Fruit fly (Drosophila melanogaster) whole organism, embryonic: ENCODE results near the gene LeuRS-m.
A peak's percentile ranks its signal among the peaks of the same experiment; 100 is the strongest.

Experiments used
- Awh ChIP-seq: fragments of 200-800 bp; sonication (Bioruptor generic); IDR thresholded peaks from 2 replicates; pipeline ENCODE4, ENCODE4 v1.3.6; 2022; ENCODE audit warnings: missing biosample characterization, missing genetic modification characterization
- CG11085 ChIP-seq: fragments of 200-800 bp; sonication (Bioruptor generic); IDR thresholded peaks from 2 replicates; pipeline ENCODE4 v1.3.6; 2022; ENCODE audit warnings: missing biosample characterization, missing genetic modification characterization
- CG11504 ChIP-seq: fragments of 200-800 bp; sonication (Bioruptor generic); optimal IDR thresholded peaks from 3 replicates; lab custom pipeline; 2019; ENCODE audit warnings: missing biosample characterization, mild to moderate bottlenecking, missing genetic modification characterization, moderate library complexity
- CG13894 ChIP-seq: fragments of 200-800 bp; sonication (Bioruptor generic); optimal IDR thresholded peaks from 3 replicates; lab custom pipeline; 2018; ENCODE audit warnings: missing biosample characterization, mild to moderate bottlenecking, missing genetic modification characterization, moderate library complexity
- CG15514 ChIP-seq: fragments of 200-800 bp; sonication (Bioruptor generic); optimal IDR thresholded peaks from 3 replicates; lab custom pipeline; 2017; ENCODE audit warnings: missing biosample characterization, missing genetic modification characterization, mild to moderate bottlenecking, moderate library complexity, missing genetic modification reagents
- CG15601 ChIP-seq: fragments of 200-800 bp; sonication (Bioruptor generic); optimal IDR thresholded peaks from 3 replicates; lab custom pipeline; 2019; ENCODE audit warnings: missing biosample characterization, mild to moderate bottlenecking, missing genetic modification characterization, moderate library complexity
- CG17361 ChIP-seq: fragments of 200-800 bp; sonication (Bioruptor generic); IDR thresholded peaks from 3 replicates; pipeline ENCODE4 v1.3.6; 2022; ENCODE audit warnings: missing biosample characterization, missing genetic modification characterization
- CG17912 ChIP-seq: fragments of 200-800 bp; sonication (Bioruptor generic); optimal IDR thresholded peaks from 2 replicates; lab custom pipeline; 2018; ENCODE audit warnings: missing biosample characterization, mild to moderate bottlenecking, missing genetic modification characterization
- CG4360 ChIP-seq: fragments of 200-800 bp; sonication (Bioruptor generic); IDR thresholded peaks from 2 replicates; pipeline ENCODE4 v1.3.6; 2022; ENCODE audit warnings: missing biosample characterization, missing genetic modification characterization
- CG4707 ChIP-seq: fragments of 200-800 bp; sonication (Bioruptor generic); optimal IDR thresholded peaks from 2 replicates; lab custom pipeline; 2018; ENCODE audit warnings: missing biosample characterization, mild to moderate bottlenecking, missing genetic modification characterization, moderate library complexity
- CG6689 ChIP-seq: fragments of 200-800 bp; sonication (Bioruptor generic); IDR thresholded peaks from 2 replicates; pipeline ENCODE4 v1.3.6; 2022; ENCODE audit warnings: missing biosample characterization, missing genetic modification characterization
- CG8290 ChIP-seq, 3 experiments: fragments of 200-800 bp; sonication (Bioruptor generic); optimal IDR thresholded peaks; 2 replicates each; lab custom pipeline; 2016 to 2019; ENCODE audit warnings: missing biosample characterization in 3 of 3, missing genetic modification characterization in 3 of 3, mild to moderate bottlenecking in 2 of 3, moderate library complexity in 1 of 3
- CG8478 ChIP-seq: fragments of >200 bp; optimal IDR thresholded peaks from 2 replicates; lab custom pipeline; 2018
- CG9817 ChIP-seq: fragments of 200-800 bp; sonication (Bioruptor generic); optimal IDR thresholded peaks from 2 replicates; lab custom pipeline; 2018; ENCODE audit warnings: missing biosample characterization, mild to moderate bottlenecking, missing genetic modification characterization, moderate library complexity
- CG9876 ChIP-seq: fragments of 200-800 bp; sonication (Bioruptor generic); optimal IDR thresholded peaks from 2 replicates; lab custom pipeline; 2016; ENCODE audit warnings: missing biosample characterization, missing genetic modification characterization
- CTCF ChIP-seq: fragments of 200-800 bp; sonication (Bioruptor generic); optimal IDR thresholded peaks from 2 replicates; lab custom pipeline; 2017; ENCODE audit warnings: missing biosample characterization, mild to moderate bottlenecking, missing genetic modification characterization, moderate library complexity
- Camta ChIP-seq: fragments of 200-800 bp; sonication (Bioruptor generic); optimal IDR thresholded peaks from 2 replicates; lab custom pipeline; 2016; ENCODE audit warnings: missing biosample characterization, missing genetic modification characterization
- CkIIα-i1 ChIP-seq: fragments of 200-800 bp; sonication (Bioruptor generic); IDR thresholded peaks from 2 replicates; pipeline ENCODE4 v1.3.6; 2022; ENCODE audit warnings: missing biosample characterization, missing genetic modification characterization
- Ets97D ChIP-seq: fragments of 200-800 bp; sonication (Bioruptor generic); optimal IDR thresholded peaks from 3 replicates; lab custom pipeline; 2016; ENCODE audit warnings: missing biosample characterization, missing genetic modification characterization
- H2.0 ChIP-seq: fragments of 200-800 bp; sonication (Bioruptor generic); IDR thresholded peaks from 2 replicates; pipeline ENCODE4 v1.3.6; 2022; ENCODE audit warnings: missing biosample characterization, missing genetic modification characterization
- Hmr ChIP-seq: fragments of 200-800 bp; sonication (Bioruptor generic); optimal IDR thresholded peaks from 3 replicates; lab custom pipeline; 2017; ENCODE audit warnings: mild to moderate bottlenecking, missing biosample characterization, missing genetic modification reagents, missing genetic modification characterization
- Lhr ChIP-seq: fragments of 200-800 bp; sonication (Bioruptor generic); optimal IDR thresholded peaks from 3 replicates; lab custom pipeline; 2017; ENCODE audit warnings: mild to moderate bottlenecking, missing biosample characterization, missing genetic modification reagents, missing genetic modification characterization
- Med ChIP-seq: fragments of 200-800 bp; sonication (Bioruptor generic); peaks from one replicate; lab custom pipeline; 2016; ENCODE audit warnings: missing biosample characterization, missing genetic modification characterization, mild to moderate bottlenecking, inconsistent platforms, moderate library complexity
- Meics ChIP-seq: fragments of 200-800 bp; sonication (Bioruptor generic); optimal IDR thresholded peaks from 2 replicates; lab custom pipeline; 2017; ENCODE audit warnings: missing biosample characterization, mild to moderate bottlenecking, missing genetic modification characterization
- Mes4 ChIP-seq: fragments of 200-800 bp; sonication (Bioruptor generic); optimal IDR thresholded peaks from 2 replicates; lab custom pipeline; 2016; ENCODE audit warnings: missing biosample characterization, missing genetic modification characterization
- NFAT ChIP-seq: fragments of 200-800 bp; sonication (Bioruptor generic); IDR thresholded peaks from 2 replicates; pipeline ENCODE4 v1.3.6; 2022; ENCODE audit warnings: missing biosample characterization, missing genetic modification characterization
- Pdp1 ChIP-seq, 2 experiments: fragments of 200-800 bp; sonication (Bioruptor generic); optimal IDR thresholded peaks; 3 replicates each; lab custom pipeline; 2016; ENCODE audit warnings: missing biosample characterization in 2 of 2, missing genetic modification characterization in 2 of 2, mild to moderate bottlenecking in 1 of 2, moderate library complexity in 1 of 2
- Rx ChIP-seq: fragments of 200-800 bp; sonication (Bioruptor generic); IDR thresholded peaks from 2 replicates; pipeline ENCODE4 v1.3.6; 2022; ENCODE audit warnings: missing biosample characterization, missing genetic modification characterization
- Xrp1 ChIP-seq: fragments of 200-800 bp; sonication (Bioruptor generic); IDR thresholded peaks from 2 replicates; pipeline ENCODE4 v1.3.6; 2022; ENCODE audit warnings: missing biosample characterization, missing genetic modification characterization
- cg ChIP-seq: fragments of 200-800 bp; sonication (Bioruptor generic); optimal IDR thresholded peaks from 3 replicates; lab custom pipeline; 2019; ENCODE audit warnings: missing biosample characterization, mild to moderate bottlenecking, missing genetic modification characterization, moderate library complexity
- chinmo ChIP-seq: fragments of 200-800 bp; sonication (Bioruptor generic); IDR thresholded peaks from 4 replicates; pipeline ENCODE4 v1.3.6; 2022; ENCODE audit warnings: missing biosample characterization, missing genetic modification characterization; ENCODE audit not compliant: partially characterized antibody
- ci ChIP-seq: fragments of 200-800 bp; sonication (Bioruptor generic); IDR thresholded peaks from 3 replicates; pipeline ENCODE4 v1.3.6; 2022; ENCODE audit warnings: missing biosample characterization, missing genetic modification characterization
- croc ChIP-seq: fragments of 200-800 bp; sonication (Bioruptor generic); conservative IDR thresholded peaks from 3 replicates; pipeline ENCODE4 v1.3.6; 2022; ENCODE audit warnings: missing biosample characterization, missing genetic modification characterization
- dmrt99B ChIP-seq: fragments of 200-800 bp; sonication (Bioruptor generic); optimal IDR thresholded peaks from 2 replicates; lab custom pipeline; 2018; ENCODE audit warnings: missing biosample characterization, mild to moderate bottlenecking, missing genetic modification characterization, moderate library complexity
- ewg ChIP-seq: fragments of 200-800 bp; sonication (Bioruptor generic); optimal IDR thresholded peaks from 3 replicates; lab custom pipeline; 2017; ENCODE audit warnings: mild to moderate bottlenecking, missing biosample characterization, missing genetic modification reagents, missing genetic modification characterization
- eyg ChIP-seq: fragments of 200-800 bp; sonication (Bioruptor generic); optimal IDR thresholded peaks from 3 replicates; lab custom pipeline; 2016; ENCODE audit warnings: missing biosample characterization, missing genetic modification characterization
- gfzf ChIP-seq: fragments of 200-800 bp; sonication (Bioruptor generic); optimal IDR thresholded peaks from 2 replicates; lab custom pipeline; 2016; ENCODE audit warnings: missing biosample characterization, mild to moderate bottlenecking, missing genetic modification characterization, moderate library complexity
- lov ChIP-seq, 2 experiments: fragments of 200-800 bp in 1 of 2; fragments of >200 bp in 1 of 2; sonication (Bioruptor generic) in 1 of 2; IDR thresholded peaks in 1 of 2; optimal IDR thresholded peaks in 1 of 2; 2 replicates in 1 of 2; 3 replicates in 1 of 2; pipeline versions ENCODE4 v1.3.6 to Lab custom; 2017 to 2022; ENCODE audit warnings: missing biosample characterization in 1 of 2, missing genetic modification characterization in 1 of 2
- otp ChIP-seq: fragments of 200-800 bp; sonication (Bioruptor generic); IDR thresholded peaks from 3 replicates; pipeline ENCODE4, ENCODE4 v1.3.6; 2022; ENCODE audit warnings: missing biosample characterization, missing genetic modification characterization
- pita ChIP-seq: fragments of 200-800 bp; sonication (Bioruptor generic); optimal IDR thresholded peaks from 2 replicates; lab custom pipeline; 2017; ENCODE audit warnings: missing biosample characterization, mild to moderate bottlenecking, missing genetic modification characterization
- pzg ChIP-seq: fragments of 200-800 bp; sonication (Bioruptor generic); optimal IDR thresholded peaks from 3 replicates; lab custom pipeline; 2018; ENCODE audit warnings: missing biosample characterization, mild to moderate bottlenecking, missing genetic modification characterization, moderate library complexity
- row ChIP-seq: fragments of 200-800 bp; sonication (Bioruptor generic); IDR thresholded peaks from 3 replicates; pipeline ENCODE4 v1.3.6; 2022; ENCODE audit warnings: missing biosample characterization, missing genetic modification characterization
- run ChIP-seq: fragments of 200-800 bp; sonication (Bioruptor generic); optimal IDR thresholded peaks from 3 replicates; lab custom pipeline; 2018; ENCODE audit warnings: missing biosample characterization, mild to moderate bottlenecking, missing genetic modification characterization
- so ChIP-seq: fragments of 200-800 bp; sonication (Bioruptor generic); IDR thresholded peaks from 3 replicates; pipeline ENCODE4 v1.3.6; 2022; ENCODE audit warnings: missing biosample characterization, missing genetic modification characterization
- vnd ChIP-seq: fragments of 200-800 bp; sonication (Bioruptor generic); IDR thresholded peaks from 3 replicates; pipeline ENCODE4 v1.3.6; 2022; ENCODE audit warnings: missing biosample characterization, missing genetic modification characterization; ENCODE audit not compliant: partially characterized antibody
- vvl ChIP-seq: fragments of 200-800 bp; sonication (Bioruptor generic); IDR thresholded peaks from 2 replicates; pipeline ENCODE4 v1.3.6; 2022; ENCODE audit warnings: missing biosample characterization, missing genetic modification characterization
- z ChIP-seq: fragments of 200-800 bp; sonication (Bioruptor generic); IDR thresholded peaks from 3 replicates; pipeline ENCODE4 v1.3.6; 2022; ENCODE audit warnings: missing biosample characterization, missing genetic modification characterization

Gene LeuRS-m

dm6 chr3L:4840039-4840939 is 14.6 kb downstream of the LeuRS-m start, which contains the start of gene CG13707:
Gene CG13707 (minus strand): TSS chr3L:4840108.
- TF ChIP-seq H2.0 (GFP tag; lab: Robert Waterston, UW) (peak; percentile 32; the same call in 1 of the 2 replicates), pzg (GFP tag; lab: Kevin White, UChicago) (peak; percentile 23), cg (GFP tag; lab: Kevin White, UChicago) (peak; percentile 72), eyg (GFP tag; lab: Kevin White, UChicago) (no peak), Pdp1 (GFP tag; optimal IDR thresholded peaks at IDR 0.05; lab: Kevin White, UChicago) (peak in 1 of 2 experiments; percentile 56), Rx (GFP tag; lab: Robert Waterston, UW) (peak; percentile 46; the same call in 1 of the 2 replicates), CkIIα-i1 (GFP tag; lab: Robert Waterston, UW) (no peak), otp (GFP tag; lab: Robert Waterston, UW) (0 out of 3 replicates have a peak, but pooled peaks have one; percentile 16), CG8290 (GFP tag; optimal IDR thresholded peaks at IDR 0.05; lab: Kevin White, UChicago) (no peak), CG8290 (tag; optimal IDR thresholded peaks at IDR 0.05; lab: Kevin White, UChicago) (peak in 1 of 2 experiments; percentile 30), vnd (GFP tag; lab: Robert Waterston, UW) (peak; percentile 15; the same call in 1 of the 3 replicates), CG17912 (GFP tag; lab: Kevin White, UChicago) (no peak), CG11504 (tag; lab: Kevin White, UChicago) (peak; percentile 50), run (tag; lab: Kevin White, UChicago) (no peak), CG8478 (lab: Kevin White, UChicago) (peak; percentile 76), Hmr (GFP tag; lab: Kevin White, UChicago) (peak; percentile 35), so (GFP tag; lab: Robert Waterston, UW) (no peak), Meics (GFP tag; lab: Kevin White, UChicago) (peak; percentile 8), Med (GFP tag; lab: Kevin White, UChicago) (peak; percentile 10), CG15514 (GFP tag; lab: Kevin White, UChicago) (peak; percentile 48), CG17361 (GFP tag; lab: Robert Waterston, UW) (0 out of 3 replicates have a peak, but pooled peaks have one; percentile 34), CG15601 (peak; percentile 90), NFAT (GFP tag; lab: Robert Waterston, UW) (peak; percentile 22; the same call in 1 of the 2 replicates), CG13894 (no peak), Ets97D (GFP tag; lab: Kevin White, UChicago) (peak; percentile 3), Lhr (GFP tag; lab: Kevin White, UChicago) (peak; percentile 3), Mes4 (GFP tag; lab: Kevin White, UChicago) (no peak), CG4707 (no peak), croc (GFP tag; lab: Robert Waterston, UW) (no peak), CTCF (GFP tag; lab: Kevin White, UChicago) (peak; percentile 80), dmrt99B (tag; lab: Kevin White, UChicago) (peak; percentile 8), ewg (GFP tag; lab: Kevin White, UChicago) (no peak), Camta (GFP tag; lab: Kevin White, UChicago) (no peak), CG11085 (GFP tag; lab: Robert Waterston, UW) (peak; percentile 27; the same call in 1 of the 2 replicates), CG4360 (GFP tag; lab: Robert Waterston, UW) (no peak), CG9817 (tag; lab: Kevin White, UChicago) (peak; percentile 17), ci (GFP tag; lab: Robert Waterston, UW) (peak; percentile 54; the same call in 2 of the 3 replicates), z (GFP tag; lab: Robert Waterston, UW) (peak; percentile 96), row (GFP tag; lab: Robert Waterston, UW) (peak; percentile 51; the same call in 2 of the 3 replicates), CG6689 (GFP tag; lab: Robert Waterston, UW) (peak; percentile 19; the same call in 1 of the 2 replicates), gfzf (GFP tag; lab: Kevin White, UChicago) (peak; percentile 35), CG9876 (GFP tag; lab: Kevin White, UChicago) (no peak), vvl (GFP tag; lab: Robert Waterston, UW) (0 out of 2 replicates have a peak, but pooled peaks have one; percentile 5), Xrp1 (no peak), lov (optimal IDR thresholded peaks at IDR 0.05; lab: Kevin White, UChicago) (no peak), lov (GFP tag; IDR thresholded peaks at IDR 0.05; lab: Robert Waterston, UW) (0 out of 3 replicates have a peak, but pooled peaks have one; percentile 26), pita (GFP tag; lab: Kevin White, UChicago) (peak; percentile 58), Awh (GFP tag; lab: Robert Waterston, UW) (peak; percentile 59; the same call in 1 of the 2 replicates), chinmo (GFP tag; lab: Robert Waterston, UW) (0 out of 4 replicates have a peak, but pooled peaks have one; percentile 62)
